Worm (Caenorhabditis elegans): ENCODE results near the gene col-174.

- TF ChIP-seq snpc-4 (tag; optimal IDR thresholded peaks at IDR 0.05): no peak
- peak; percentile 6 for TF ChIP-seq fos-1 (tag; optimal IDR thresholded peaks at IDR 0.05)
- no peak for TF ChIP-seq nhr-10 (tag; optimal IDR thresholded peaks at IDR 0.05)
- TF ChIP-seq ceh-82 (tag; optimal IDR thresholded peaks at IDR 0.05): no peak
- no peak for TF ChIP-seq mab-5 (tag; optimal IDR thresholded peaks at IDR 0.05)
- TF ChIP-seq unc-39 (tag; optimal IDR thresholded peaks at IDR 0.05): no peak
Observed at ce11 chrX:7596029-7596428, 49.4 kb downstream of the col-174 start.
